Worm (Caenorhabditis elegans) whole organism, L4 larva: ENCODE data around the gene dhs-9.

ENCODE experiments used
- F49E8.2 ChIP-seq: sonication (generic microtip); optimal IDR thresholded peaks from 2 replicates; lab custom pipeline; 2016; ENCODE audit warnings: missing compliant biosample characterization, mild to moderate bottlenecking, missing genetic modification characterization, borderline replicate concordance
- R02D3.7 ChIP-seq: fragments of 150-350 bp; sonication (generic microtip); optimal IDR thresholded peaks from 3 replicates; lab custom pipeline; 2014; ENCODE audit warnings: missing biosample characterization, missing genetic modification characterization
- aly-2 ChIP-seq: sonication (generic microtip); optimal IDR thresholded peaks from 2 replicates; lab custom pipeline; 2018; ENCODE audit warnings: missing biosample characterization, missing genetic modification characterization
- ama-1 ChIP-seq: fragments of 150-350 bp; optimal IDR thresholded peaks from 2 replicates; lab custom pipeline; 2014; ENCODE audit warnings: inconsistent platforms, mixed read lengths
- dpl-1 ChIP-seq: fragments of 150-350 bp; optimal IDR thresholded peaks from 2 replicates; lab custom pipeline; 2014; ENCODE audit warnings: missing biosample characterization, missing genetic modification reagents, missing genetic modification characterization
- fkh-10 ChIP-seq: fragments of 150-350 bp; optimal IDR thresholded peaks from 2 replicates; lab custom pipeline; 2014; ENCODE audit warnings: missing biosample characterization, missing genetic modification reagents, missing genetic modification characterization
- lin-39 ChIP-seq: fragments of 150-350 bp; optimal IDR thresholded peaks from 2 replicates; lab custom pipeline; 2014; ENCODE audit warnings: missing biosample characterization, missing genetic modification reagents, missing genetic modification characterization
- lsy-2 ChIP-seq, 2 experiments: fragments of 150-350 bp in 1 of 2; sonication (generic microtip) in 1 of 2; optimal IDR thresholded peaks; 2 replicates each; lab custom pipeline; 2014 to 2017; ENCODE audit warnings: missing biosample characterization in 2 of 2, missing genetic modification characterization in 2 of 2
- mes-2 ChIP-seq: sonication (generic microtip); optimal IDR thresholded peaks from 2 replicates; lab custom pipeline; 2016; ENCODE audit warnings: missing genotype, mild to moderate bottlenecking, missing genetic modification characterization, missing compliant biosample characterization; ENCODE audit not compliant: poor library complexity, severe bottlenecking
- nhr-6 ChIP-seq: fragments of 150-350 bp; optimal IDR thresholded peaks from 2 replicates; lab custom pipeline; 2014; ENCODE audit warnings: missing biosample characterization, missing genetic modification characterization
- nhr-77 ChIP-seq: fragments of 150-350 bp; optimal IDR thresholded peaks from 2 replicates; lab custom pipeline; 2014; ENCODE audit warnings: missing biosample characterization, missing genetic modification characterization
- pha-4 ChIP-seq, 2 experiments: fragments of 150-350 bp in 1 of 2; fragments of 200-800 bp in 1 of 2; sonication (Bioruptor generic) in 1 of 2; IDR thresholded peaks in 1 of 2; optimal IDR thresholded peaks in 1 of 2; 2 replicates each; pipeline versions ENCODE4 v1.3.6 to Lab custom; 2014 to 2022; ENCODE audit warnings: missing genetic modification characterization in 2 of 2, missing genetic modification reagents in 2 of 2, missing biosample characterization in 1 of 2, missing compliant biosample characterization in 1 of 2
- snpc-4 ChIP-seq: fragments of 150-350 bp; optimal IDR thresholded peaks from 2 replicates; lab custom pipeline; 2014; ENCODE audit warnings: missing biosample characterization, missing genetic modification characterization
- ztf-11 ChIP-seq: fragments of 150-350 bp; optimal IDR thresholded peaks from 2 replicates; lab custom pipeline; 2014; ENCODE audit warnings: missing biosample characterization, missing genetic modification characterization

DNA sequence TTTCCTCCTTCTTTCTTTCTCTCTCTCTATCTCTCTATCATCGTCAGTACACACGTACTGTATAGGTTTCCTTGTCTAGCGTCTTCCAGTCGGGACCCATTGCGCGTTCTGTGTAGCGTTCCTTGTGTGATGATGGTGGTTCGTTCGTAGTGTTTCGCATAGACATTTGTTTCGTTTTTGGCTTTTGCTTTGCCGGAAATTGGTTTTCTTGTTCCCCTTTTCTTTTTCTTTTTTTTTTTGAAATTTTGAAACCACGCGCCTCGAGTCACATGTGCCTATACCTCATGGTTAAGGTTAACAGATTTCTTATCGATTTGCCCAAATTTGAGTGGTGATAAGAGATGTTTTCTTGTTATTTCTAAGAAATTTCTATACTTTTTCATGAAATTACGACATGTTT lies 49.2 kb downstream of the dhs-9 start:
- TF ChIP-seq R02D3.7 (tag; lab: Kevin White, UChicago) (no peak), dpl-1 (GFP tag; lab: Kevin White, UChicago) (no peak), fkh-10 (GFP tag; lab: Kevin White, UChicago) (no peak), mes-2 (no peak), ama-1 (no peak), F49E8.2 (no peak), lin-39 (tag; lab: Kevin White, UChicago) (no peak), snpc-4 (tag; lab: Kevin White, UChicago) (no peak), pha-4 (GFP tag; IDR thresholded peaks at IDR 0.05; lab: Robert Waterston, UW) (no peak), pha-4 (tag; optimal IDR thresholded peaks at IDR 0.05; lab: Kevin White, UChicago) (no peak), lsy-2 (tag; optimal IDR thresholded peaks at IDR 0.05; lab: Kevin White, UChicago) (no peak), nhr-6 (no peak), nhr-77 (tag; lab: Kevin White, UChicago) (no peak), aly-2 (tag; lab: Kevin White, UChicago) (no peak), ztf-11 (no peak)
